Worm (Caenorhabditis elegans): ENCODE results near the gene tba-9.
A peak's percentile ranks its signal among the peaks of the same experiment; 100 is the strongest.

The tba-9 gene

ce11 chrX:3250481-3251091, 2.0 kb upstream of the tba-9 start, which contains the start of gene pqn-37:
TSS of gene pqn-37 (minus strand) at chrX:3250531.
- TF ChIP-seq nfya-1 (tag; optimal IDR thresholded peaks at IDR 0.05; ENCODE audit: insufficient read depth) = no peak
- TF ChIP-seq nhr-25 (tag; optimal IDR thresholded peaks at IDR 0.05) = peak; percentile 47

ce11 chrX:3256784-3257493, 4.3 kb downstream of the tba-9 start, which contains the start of gene lbp-3:
TSS of gene lbp-3 (plus strand) at chrX:3257372.
- TF ChIP-seq pqm-1 (tag; optimal IDR thresholded peaks at IDR 0.05) (peak; percentile 100), zag-1 (tag; optimal IDR thresholded peaks at IDR 0.05) (no peak), elt-2 (tag; optimal IDR thresholded peaks at IDR 0.05) (peak; percentile 98)

ce11 chrX:3258842-3259241, 6.2 kb downstream of the tba-9 start, which contains the start of gene lbp-1:
TSS of gene lbp-1 (plus strand) at chrX:3259142.
- TF ChIP-seq mdl-1 (tag; optimal IDR thresholded peaks at IDR 0.05) (no peak), elt-3 (tag; optimal IDR thresholded peaks at IDR 0.05) (no peak), lin-39 (tag; optimal IDR thresholded peaks at IDR 0.05) (peak; percentile 9)

ce11 chrX:3260509-3260908, 7.9 kb downstream of the tba-9 start, which contains the start of gene lbp-2:
TSS of gene lbp-2 (plus strand) at chrX:3260610.
- no peak for TF ChIP-seq nhr-25 (tag; optimal IDR thresholded peaks at IDR 0.05)
- peak; percentile 14 for TF ChIP-seq nfya-1 (tag; optimal IDR thresholded peaks at IDR 0.05; ENCODE audit: insufficient read depth)
- TF ChIP-seq nhr-23 (tag; optimal IDR thresholded peaks at IDR 0.05) = no peak

ce11 chrX:3262600-3262999, 10.0 kb downstream of the tba-9 start, which contains the start of gene fbxb-71:
TSS of gene fbxb-71 (plus strand) at chrX:3262900.
- TF ChIP-seq nhr-28 (tag; optimal IDR thresholded peaks at IDR 0.05) (no peak), nhr-237 (tag; optimal IDR thresholded peaks at IDR 0.05) (no peak), ama-1 (optimal IDR thresholded peaks at IDR 0.05) (no peak), nhr-11 (tag; optimal IDR thresholded peaks at IDR 0.05) (no peak), lsy-12 (tag; optimal IDR thresholded peaks at IDR 0.05) (no peak), snpc-4 (tag; optimal IDR thresholded peaks at IDR 0.05) (no peak), tbx-2 (tag; optimal IDR thresholded peaks at IDR 0.05) (no peak)

- TF ChIP-seq lin-15B (tag; optimal IDR thresholded peaks at IDR 0.05) (no peak), nhr-11 (tag; optimal IDR thresholded peaks at IDR 0.05) (no peak), zag-1 (tag; optimal IDR thresholded peaks at IDR 0.05) (no peak), pha-4 (tag; optimal IDR thresholded peaks at IDR 0.05) (no peak), unc-39 (tag; optimal IDR thresholded peaks at IDR 0.05) (no peak), lin-39 (tag; optimal IDR thresholded peaks at IDR 0.05) (no peak), tbx-2 (tag; optimal IDR thresholded peaks at IDR 0.05) (no peak), unc-62 (GFP tag; optimal IDR thresholded peaks at IDR 0.05) (no peak), nhr-25 (tag; optimal IDR thresholded peaks at IDR 0.05) (no peak), nhr-67 (tag; optimal IDR thresholded peaks at IDR 0.05) (no peak), sea-2 (GFP tag; optimal IDR thresholded peaks at IDR 0.05) (no peak), egl-27 (tag; optimal IDR thresholded peaks at IDR 0.05) (no peak)
These were observed 18.2 kb downstream of the tba-9 start, which contains the start of gene sul-1 for ce11 chrX:3270806-3271205. TSS of gene sul-1 (minus strand) at chrX:3270906.

ce11 chrX:3271673-3272072, 19.1 kb downstream of the tba-9 start, which contains the start of gene K09C4.9:
TSS of gene K09C4.9 (minus strand) at chrX:3271773.
- TF ChIP-seq aly-2 (tag; optimal IDR thresholded peaks at IDR 0.05) = no peak
- no peak for TF ChIP-seq nhr-77 (tag; optimal IDR thresholded peaks at IDR 0.05)
- no peak for TF ChIP-seq nfya-1 (tag; optimal IDR thresholded peaks at IDR 0.05; ENCODE audit: insufficient read depth)
- no peak for TF ChIP-seq nhr-43 (tag; optimal IDR thresholded peaks at IDR 0.05; ENCODE audit: poor library complexity, severe bottlenecking)
- TF ChIP-seq nhr-11 (tag; optimal IDR thresholded peaks at IDR 0.05) = no peak
- no peak for TF ChIP-seq elt-1 (tag; optimal IDR thresholded peaks at IDR 0.05)
- TF ChIP-seq ceh-16 (tag; optimal IDR thresholded peaks at IDR 0.05) = no peak
- TF ChIP-seq sea-2 (GFP tag; optimal IDR thresholded peaks at IDR 0.05) = no peak
- TF ChIP-seq unc-62 (GFP tag; optimal IDR thresholded peaks at IDR 0.05) = no peak
- TF ChIP-seq jun-1 (tag; optimal IDR thresholded peaks at IDR 0.05) = no peak
- no peak for TF ChIP-seq fos-1 (tag; optimal IDR thresholded peaks at IDR 0.05)
- TF ChIP-seq nhr-76 (tag; optimal IDR thresholded peaks at IDR 0.05) = no peak
- no peak for TF ChIP-seq nhr-28 (tag; optimal IDR thresholded peaks at IDR 0.05)
- no peak for TF ChIP-seq unc-39 (tag; optimal IDR thresholded peaks at IDR 0.05)
- no peak for TF ChIP-seq lin-15B (tag; optimal IDR thresholded peaks at IDR 0.05)
- no peak for TF ChIP-seq ama-1 (optimal IDR thresholded peaks at IDR 0.05)
- TF ChIP-seq nhr-237 (tag; optimal IDR thresholded peaks at IDR 0.05) = no peak
- TF ChIP-seq nhr-67 (tag; optimal IDR thresholded peaks at IDR 0.05) = no peak
- no peak for TF ChIP-seq mml-1 (tag; optimal IDR thresholded peaks at IDR 0.05)
- TF ChIP-seq snpc-4 (tag; optimal IDR thresholded peaks at IDR 0.05) = no peak
